Worm (Caenorhabditis elegans): Measurements from ENCODE around the gene nspe-4.
A peak's percentile ranks its signal among the peaks of the same experiment; 100 is the strongest.

The nspe-4 gene

DNA sequence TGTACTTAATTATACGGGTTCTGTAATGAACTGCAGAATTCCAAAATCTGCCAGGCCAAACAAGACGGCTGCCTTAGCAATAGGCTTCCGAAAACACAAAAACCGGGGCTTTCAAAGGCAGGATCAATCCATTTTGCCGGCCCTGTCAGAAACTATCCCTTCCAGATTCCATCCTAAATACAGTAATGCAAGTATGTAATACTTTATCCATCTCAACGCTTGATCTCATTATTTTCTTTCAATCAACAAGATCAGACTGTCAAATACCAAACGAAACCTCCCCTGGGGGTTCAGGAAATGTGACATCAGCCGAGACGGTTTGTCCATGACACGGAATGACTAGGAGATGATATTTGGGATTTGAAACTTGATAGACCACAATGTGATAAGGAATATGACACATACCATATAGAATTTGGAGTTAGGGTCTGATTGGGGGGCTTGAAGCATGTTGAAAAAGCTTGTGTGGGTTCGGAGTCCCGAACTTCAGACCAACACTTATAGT lies 13.9 kb downstream of the nspe-4 start:
- TF ChIP-seq elt-3 (tag; optimal IDR thresholded peaks at IDR 0.05) = no peak

DNA sequence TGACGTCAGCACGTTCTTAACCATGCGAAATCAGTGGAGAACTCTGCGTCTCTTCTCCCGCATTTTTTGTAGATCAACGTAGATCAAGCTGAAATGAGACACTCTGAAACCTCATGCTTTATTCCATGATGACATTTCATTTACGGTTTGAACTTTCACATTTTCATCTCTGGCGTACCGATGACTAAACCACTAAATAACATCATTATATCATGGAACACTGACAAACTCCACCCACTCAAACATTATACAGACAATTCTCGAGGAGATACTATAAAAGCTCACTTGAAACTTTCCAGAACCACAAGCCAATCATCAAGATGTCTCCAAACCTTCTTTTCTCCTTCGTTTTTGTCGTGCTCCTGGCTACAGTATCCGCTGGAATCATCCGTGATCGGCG lies 14.6 kb downstream of the nspe-4 start, which contains the start of gene nspe-7:
TSS of gene nspe-7 (plus strand) at position 301 of the 400 bp plus-strand sequence.
- TF ChIP-seq ceh-88 (GFP tag; IDR thresholded peaks at IDR 0.05) (no peak), ceh-8 (GFP tag; optimal IDR thresholded peaks at IDR 0.05) (no peak), mdl-1 (tag; optimal IDR thresholded peaks at IDR 0.05) (no peak), zag-1 (tag; optimal IDR thresholded peaks at IDR 0.05) (no peak), dsc-1 (tag; optimal IDR thresholded peaks at IDR 0.05) (no peak), lin-39 (tag; optimal IDR thresholded peaks at IDR 0.05) (no peak), unc-86 (tag; optimal IDR thresholded peaks at IDR 0.05) (no peak), ceh-82 (tag; optimal IDR thresholded peaks at IDR 0.05) (no peak), C16A3.4 (tag; optimal IDR thresholded peaks at IDR 0.05) (no peak)

DNA sequence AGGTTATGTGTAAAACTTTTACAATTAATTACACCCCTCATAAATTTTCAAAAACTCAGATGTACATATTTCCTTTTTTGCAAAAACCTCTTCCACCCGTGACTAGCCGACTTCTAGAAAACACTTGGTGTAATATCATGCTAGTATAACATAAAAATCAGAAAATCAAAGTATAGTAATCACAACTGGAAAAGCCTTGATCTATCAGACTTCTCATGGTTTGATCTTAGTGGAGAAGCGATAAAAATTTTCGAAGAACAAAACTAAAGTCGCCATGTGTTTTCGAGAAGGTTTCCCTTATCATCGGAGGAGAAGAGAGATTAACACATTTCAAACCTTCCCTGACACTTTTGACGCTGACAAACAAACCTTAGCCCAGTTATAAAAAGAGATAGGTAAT lies 16.2 kb downstream of the nspe-4 start, which contains the start of gene nspe-5:
TSS of gene nspe-5 (plus strand) at position 301 of the 400 bp plus-strand sequence.
- TF ChIP-seq mab-9 (GFP tag; IDR thresholded peaks at IDR 0.05) (no peak), nhr-12 (tag; optimal IDR thresholded peaks at IDR 0.05) (no peak), nhr-71 (tag; optimal IDR thresholded peaks at IDR 0.05) (no peak), sptf-1 (tag; optimal IDR thresholded peaks at IDR 0.05) (no peak), nhr-20 (tag; optimal IDR thresholded peaks at IDR 0.05) (peak; percentile 34), lin-14 (GFP tag; optimal IDR thresholded peaks at IDR 0.05) (peak; percentile 1), nhr-84 (tag; optimal IDR thresholded peaks at IDR 0.05) (no peak), elt-3 (tag; optimal IDR thresholded peaks at IDR 0.05) (peak in 1 of 6 experiments; percentile 21), ceh-63 (GFP tag; optimal IDR thresholded peaks at IDR 0.05) (no peak), ceh-8 (GFP tag; optimal IDR thresholded peaks at IDR 0.05) (no peak), mep-1 (tag; optimal IDR thresholded peaks at IDR 0.05) (no peak), efl-1 (optimal IDR thresholded peaks at IDR 0.05) (no peak), efl-1 (GFP tag; optimal IDR thresholded peaks at IDR 0.05 in 1 of 2) (peak in 1 of 2 experiments; percentile 18), sox-4 (tag; optimal IDR thresholded peaks at IDR 0.05) (no peak), nhr-85 (tag) (peak; percentile 4), pqm-1 (tag; optimal IDR thresholded peaks at IDR 0.05) (no peak), nhr-28 (tag; optimal IDR thresholded peaks at IDR 0.05) (no peak), lsy-2 (tag; optimal IDR thresholded peaks at IDR 0.05) (no peak), snu-23 (GFP tag; optimal IDR thresholded peaks at IDR 0.05) (peak; percentile 10), nhr-90 (tag; optimal IDR thresholded peaks at IDR 0.05; ENCODE audit: poor library complexity) (no peak), hlh-4 (tag; optimal IDR thresholded peaks at IDR 0.05) (no peak), lin-13 (GFP tag; optimal IDR thresholded peaks at IDR 0.05) (no peak), isw-1 (GFP tag; IDR thresholded peaks at IDR 0.05) (no peak), lin-15B (tag; optimal IDR thresholded peaks at IDR 0.05) (no peak), blmp-1 (tag; optimal IDR thresholded peaks at IDR 0.05) (peak; percentile 12)

DNA sequence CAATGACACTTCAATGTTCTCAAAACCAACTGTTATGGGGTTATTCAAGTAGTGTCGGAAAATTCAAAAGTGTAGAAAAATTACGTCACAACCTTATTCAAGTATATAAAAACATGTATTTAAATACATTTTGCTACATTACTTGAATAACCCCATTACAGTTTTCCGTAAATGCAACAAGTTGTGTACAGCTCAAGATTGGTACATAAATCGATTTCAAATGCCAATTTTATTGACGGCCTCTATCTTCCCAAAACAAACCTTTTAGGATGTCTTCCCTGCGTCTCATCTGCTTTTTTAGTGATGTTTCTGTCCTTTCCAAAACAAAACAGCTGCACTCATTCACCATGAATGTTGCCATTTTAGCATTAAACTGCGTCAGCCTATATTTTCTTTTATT lies 17.1 kb downstream of the nspe-4 start, which contains the start of gene Y38E10A.28:
TSS of gene Y38E10A.28 (plus strand) at position 301 of the 400 bp plus-strand sequence.
- TF ChIP-seq lin-15B (tag; optimal IDR thresholded peaks at IDR 0.05) (no peak), efl-1 (optimal IDR thresholded peaks at IDR 0.05) (no peak), efl-1 (GFP tag; optimal IDR thresholded peaks at IDR 0.05 in 1 of 2) (no peak), alr-1 (tag; optimal IDR thresholded peaks at IDR 0.05; ENCODE audit: borderline replicate concordance) (no peak), lin-13 (GFP tag; optimal IDR thresholded peaks at IDR 0.05) (no peak), nhr-77 (tag; optimal IDR thresholded peaks at IDR 0.05) (no peak), mef-2 (tag; optimal IDR thresholded peaks at IDR 0.05) (no peak), hpl-2 (GFP tag; optimal IDR thresholded peaks at IDR 0.05) (no peak), sup-37 (GFP tag; optimal IDR thresholded peaks at IDR 0.05) (no peak), pax-3 (tag; optimal IDR thresholded peaks at IDR 0.05) (no peak), unc-30 (tag; optimal IDR thresholded peaks at IDR 0.05) (no peak)

Data from whole organism, L1 larva.